Worm (Caenorhabditis elegans): Measurements from ENCODE around the gene ncs-1.

DNA sequence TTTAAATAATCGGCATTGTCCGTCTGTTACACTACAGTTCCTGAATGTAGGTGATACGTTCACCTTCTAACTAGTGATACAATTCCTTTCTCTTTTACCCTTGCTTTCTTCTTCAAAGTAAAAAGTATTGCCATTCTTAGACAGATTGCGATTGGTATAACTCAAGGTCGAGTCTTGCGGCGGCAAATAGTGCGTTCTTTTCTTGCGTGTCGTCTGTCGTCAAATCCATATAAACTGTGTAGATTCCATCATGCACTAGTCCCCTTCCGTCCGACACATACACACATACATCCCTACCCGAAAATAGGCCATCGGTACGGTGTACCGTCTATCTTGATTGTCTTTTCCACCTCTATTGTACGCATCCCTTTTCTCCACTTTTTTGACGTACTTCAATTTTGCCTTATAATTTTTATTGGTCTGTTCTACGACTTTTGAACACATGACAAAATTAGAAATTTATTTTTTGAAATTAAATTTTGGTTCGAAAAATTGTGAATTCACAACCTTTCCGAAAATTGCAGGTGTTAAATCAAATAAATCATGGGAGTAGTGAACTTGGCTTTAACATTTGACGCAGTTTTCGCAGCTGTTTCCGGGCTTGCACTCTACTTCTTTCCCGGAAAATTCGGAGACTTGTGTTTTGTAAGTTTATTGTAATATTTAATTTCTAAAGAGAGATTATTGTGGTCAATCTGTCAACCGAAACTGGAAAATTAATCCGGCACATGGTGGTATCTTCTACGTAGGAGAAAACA is 17.4 kb upstream of the ncs-1 start, which contains the start of gene C44C1.1:
- TF ChIP-seq unc-62 (GFP tag; optimal IDR thresholded peaks at IDR 0.05) (no peak), let-526 (GFP tag; IDR thresholded peaks at IDR 0.05) (no peak), C06A6.2 (GFP tag; conservative IDR thresholded peaks at IDR 0.05) (no peak), sea-2 (GFP tag; IDR thresholded peaks at IDR 0.05) (no peak)
